Worm (Caenorhabditis elegans) whole organism, L1 larva: Measurements from ENCODE around the gene btb-10.

Experiments
- C34B4.2 ChIP-seq: sonication (generic microtip); optimal IDR thresholded peaks from 2 replicates; lab custom pipeline; 2017; ENCODE audit warnings: mild to moderate bottlenecking, missing genetic modification characterization, missing compliant biosample characterization
- aha-1 ChIP-seq: fragments of 150-350 bp; optimal IDR thresholded peaks from 2 replicates; lab custom pipeline; 2014; ENCODE audit warnings: missing biosample characterization, missing genetic modification characterization
- alr-1 ChIP-seq: fragments of 200-800 bp; sonication (Bioruptor generic); optimal IDR thresholded peaks from 2 replicates; lab custom pipeline; 2018; ENCODE audit warnings: borderline replicate concordance, mild to moderate bottlenecking, missing genetic modification characterization, missing compliant biosample characterization
- aly-2 ChIP-seq: fragments of 150-350 bp; optimal IDR thresholded peaks from 2 replicates; lab custom pipeline; 2014; ENCODE audit warnings: missing biosample characterization, missing genetic modification characterization
- ama-1 ChIP-seq: fragments of 150-350 bp; optimal IDR thresholded peaks from 2 replicates; lab custom pipeline; 2014
- blmp-1 ChIP-seq: fragments of 150-350 bp; optimal IDR thresholded peaks from 2 replicates; lab custom pipeline; 2014; ENCODE audit warnings: missing biosample characterization, missing genetic modification characterization
- ceh-8 ChIP-seq: fragments of 200-800 bp; sonication (Bioruptor generic); optimal IDR thresholded peaks from 2 replicates; lab custom pipeline; 2018; ENCODE audit warnings: mild to moderate bottlenecking, missing genetic modification characterization, moderate library complexity, missing compliant biosample characterization
- ceh-90 ChIP-seq: sonication (generic microtip); optimal IDR thresholded peaks from 2 replicates; lab custom pipeline; 2016; ENCODE audit warnings: missing genetic modification characterization, missing compliant biosample characterization
- dpl-1 ChIP-seq, 3 experiments: fragments of 150-350 bp in 2 of 3; sonication (generic microtip) in 1 of 3; optimal IDR thresholded peaks; 2 replicates each; lab custom pipeline; 2014 to 2017; ENCODE audit warnings: missing biosample characterization in 3 of 3, missing genetic modification characterization in 3 of 3, missing genetic modification reagents in 3 of 3
- efl-1 ChIP-seq, 4 experiments: fragments of 150-350 bp; optimal IDR thresholded peaks in 3 of 4; peaks in 1 of 4; 1 replicate in 1 of 4; 2 replicates in 3 of 4; lab custom pipeline; 2014; ENCODE audit warnings: missing biosample characterization in 2 of 4, missing genetic modification characterization in 2 of 4, missing genetic modification reagents in 2 of 4
- efl-3 ChIP-seq: fragments of 200-800 bp; sonication (Bioruptor generic); optimal IDR thresholded peaks from 2 replicates; lab custom pipeline; 2018; ENCODE audit warnings: mild to moderate bottlenecking, missing genetic modification characterization, missing compliant biosample characterization
- egl-13 ChIP-seq: sonication (generic microtip); optimal IDR thresholded peaks from 2 replicates; lab custom pipeline; 2016; ENCODE audit warnings: missing genotype, missing genetic modification reagents, missing genetic modification characterization, missing compliant biosample characterization
- egl-27 ChIP-seq, 2 experiments: fragments of 150-350 bp in 1 of 2; sonication (generic microtip); optimal IDR thresholded peaks; 3 replicates each; lab custom pipeline; 2017 to 2018; ENCODE audit warnings: missing biosample characterization in 2 of 2, missing genetic modification characterization in 2 of 2, missing genetic modification reagents in 2 of 2
- elt-3 ChIP-seq, 6 experiments: fragments of 150-350 bp in 1 of 6; sonication (generic microtip); optimal IDR thresholded peaks; 2 replicates each; lab custom pipeline; 2017 to 2018; ENCODE audit warnings: missing biosample characterization in 6 of 6, missing genetic modification characterization in 6 of 6, inconsistent platforms in 1 of 6
- fkh-10 ChIP-seq: sonication (generic microtip); optimal IDR thresholded peaks from 2 replicates; lab custom pipeline; 2017; ENCODE audit warnings: missing biosample characterization, missing genetic modification reagents, missing genetic modification characterization
- fkh-4 ChIP-seq: sonication (generic microtip); optimal IDR thresholded peaks from 2 replicates; lab custom pipeline; 2016; ENCODE audit warnings: missing compliant biosample characterization, missing genetic modification characterization, borderline replicate concordance
- fkh-8 ChIP-seq: sonication (generic microtip); optimal IDR thresholded peaks from 2 replicates; lab custom pipeline; 2016; ENCODE audit warnings: mild to moderate bottlenecking, missing genetic modification characterization, missing compliant biosample characterization
- isw-1 ChIP-seq: fragments of 200-800 bp; sonication (Bioruptor generic); IDR thresholded peaks from 2 replicates; pipeline ENCODE4 v1.3.6; 2022; ENCODE audit warnings: missing genetic modification characterization, missing compliant biosample characterization
- lin-14 ChIP-seq: fragments of 200-800 bp; sonication (Bioruptor generic); optimal IDR thresholded peaks from 2 replicates; lab custom pipeline; 2018; ENCODE audit warnings: mild to moderate bottlenecking, missing genetic modification characterization, moderate library complexity, missing compliant biosample characterization
- lin-35 ChIP-seq, 2 experiments: fragments of 150-350 bp; optimal IDR thresholded peaks; 2 replicates each; lab custom pipeline; 2014; ENCODE audit warnings: missing biosample characterization in 2 of 2, missing genetic modification characterization in 2 of 2, missing genetic modification reagents in 2 of 2
- lir-3 ChIP-seq: sonication (generic microtip); optimal IDR thresholded peaks from 2 replicates; lab custom pipeline; 2016; ENCODE audit warnings: mild to moderate bottlenecking, missing genetic modification characterization, moderate library complexity, missing compliant biosample characterization; ENCODE audit not compliant: poor library complexity
- lsy-2 ChIP-seq, 2 experiments: fragments of 150-350 bp; optimal IDR thresholded peaks; 2 replicates each; lab custom pipeline; 2014; ENCODE audit warnings: missing biosample characterization in 2 of 2, missing genetic modification characterization in 2 of 2
- mab-9 ChIP-seq: fragments of 200-800 bp; sonication (Bioruptor generic); IDR thresholded peaks from 2 replicates; pipeline ENCODE4 v1.3.6; 2022; ENCODE audit warnings: missing genetic modification reagents, missing genetic modification characterization, missing compliant biosample characterization
- mdl-1 ChIP-seq, 2 experiments: fragments of 150-350 bp; optimal IDR thresholded peaks; 2 replicates each; lab custom pipeline; 2014 to 2017; ENCODE audit warnings: missing biosample characterization in 2 of 2, missing genetic modification characterization in 2 of 2, inconsistent platforms in 1 of 2
- nhr-11 ChIP-seq: fragments of 150-350 bp; optimal IDR thresholded peaks from 2 replicates; lab custom pipeline; 2014; ENCODE audit warnings: missing biosample characterization, missing genetic modification characterization
- nhr-20 ChIP-seq: sonication (generic microtip); optimal IDR thresholded peaks from 2 replicates; lab custom pipeline; 2016; ENCODE audit warnings: mild to moderate bottlenecking, missing genetic modification characterization, missing compliant biosample characterization
- nhr-237 ChIP-seq: fragments of 150-350 bp; optimal IDR thresholded peaks from 2 replicates; lab custom pipeline; 2014; ENCODE audit warnings: missing biosample characterization, missing genetic modification characterization
- nhr-28 ChIP-seq: fragments of 150-350 bp; optimal IDR thresholded peaks from 2 replicates; lab custom pipeline; 2014; ENCODE audit warnings: missing biosample characterization, missing genetic modification characterization
- nhr-47 ChIP-seq: sonication (generic microtip); optimal IDR thresholded peaks from 2 replicates; lab custom pipeline; 2016; ENCODE audit warnings: mild to moderate bottlenecking, missing genetic modification characterization, moderate library complexity, missing compliant biosample characterization
- nhr-71 ChIP-seq: sonication (generic microtip); optimal IDR thresholded peaks from 2 replicates; lab custom pipeline; 2016; ENCODE audit warnings: mild to moderate bottlenecking, missing genetic modification characterization, moderate library complexity, missing compliant biosample characterization
- nhr-85 ChIP-seq: sonication (generic microtip); peaks from one replicate; lab custom pipeline; 2016; ENCODE audit warnings: missing genetic modification characterization, inconsistent platforms, missing compliant biosample characterization
- nhr-90 ChIP-seq: sonication (generic microtip); optimal IDR thresholded peaks from 2 replicates; lab custom pipeline; 2016; ENCODE audit warnings: mild to moderate bottlenecking, missing genetic modification characterization, missing compliant biosample characterization; ENCODE audit not compliant: poor library complexity
- pqm-1 ChIP-seq: sonication (generic microtip); optimal IDR thresholded peaks from 3 replicates; lab custom pipeline; 2017; ENCODE audit warnings: missing biosample characterization, missing genetic modification characterization
- rnt-1 ChIP-seq: sonication (generic microtip); optimal IDR thresholded peaks from 2 replicates; lab custom pipeline; 2016; ENCODE audit warnings: mild to moderate bottlenecking, missing genetic modification characterization, moderate library complexity, missing compliant biosample characterization
- skn-1 ChIP-seq: fragments of 150-350 bp; optimal IDR thresholded peaks from 2 replicates; lab custom pipeline; 2014; ENCODE audit warnings: missing biosample characterization, missing genetic modification characterization
- snu-23 ChIP-seq: sonication (generic microtip); optimal IDR thresholded peaks from 2 replicates; lab custom pipeline; 2016; ENCODE audit warnings: missing genetic modification characterization, missing compliant biosample characterization
- sox-4 ChIP-seq: sonication (generic microtip); optimal IDR thresholded peaks from 2 replicates; lab custom pipeline; 2016; ENCODE audit warnings: missing genetic modification characterization, missing compliant biosample characterization
- sup-37 ChIP-seq: fragments of 200-800 bp; sonication (Bioruptor generic); optimal IDR thresholded peaks from 2 replicates; lab custom pipeline; 2018; ENCODE audit warnings: mild to moderate bottlenecking, missing genetic modification characterization, missing compliant biosample characterization
- swsn-7 ChIP-seq: sonication (generic microtip); optimal IDR thresholded peaks from 2 replicates; lab custom pipeline; 2016; ENCODE audit warnings: missing genetic modification characterization, missing compliant biosample characterization
- unc-86 ChIP-seq: sonication (generic microtip); optimal IDR thresholded peaks from 2 replicates; lab custom pipeline; 2016; ENCODE audit warnings: missing genetic modification characterization, missing compliant biosample characterization
- unc-98 ChIP-seq: fragments of 200-800 bp; sonication (Bioruptor generic); IDR thresholded peaks from 2 replicates; pipeline ENCODE4 v1.3.6; 2022; ENCODE audit warnings: missing genetic modification characterization, missing compliant biosample characterization
- vab-15 ChIP-seq: sonication (generic microtip); optimal IDR thresholded peaks from 2 replicates; lab custom pipeline; 2017; ENCODE audit warnings: missing genotype, mild to moderate bottlenecking, missing genetic modification characterization, missing compliant biosample characterization
- zag-1 ChIP-seq: fragments of 150-350 bp; optimal IDR thresholded peaks from 2 replicates; lab custom pipeline; 2014; ENCODE audit warnings: missing biosample characterization, missing genetic modification characterization
- ztf-4 ChIP-seq: fragments of 150-350 bp; optimal IDR thresholded peaks from 2 replicates; lab custom pipeline; 2014; ENCODE audit warnings: missing biosample characterization, missing genetic modification characterization

Gene btb-10

ce11 chrII:1086479-1086878, 25.9 kb upstream of the btb-10 start:
- TF ChIP-seq nhr-20 (tag; lab: Kevin White, UChicago) (no peak), fkh-8 (tag; lab: Kevin White, UChicago) (no peak), nhr-85 (tag; lab: Kevin White, UChicago) (peak; percentile 76), mab-9 (no peak), unc-98 (GFP tag; lab: Robert Waterston, UW) (no peak), pqm-1 (tag; lab: Kevin White, UChicago) (no peak), unc-86 (tag; lab: Kevin White, UChicago) (no peak), nhr-90 (tag; lab: Kevin White, UChicago) (no peak), nhr-71 (tag; lab: Kevin White, UChicago) (no peak), lin-14 (peak; percentile 50), rnt-1 (tag; lab: Kevin White, UChicago) (peak; percentile 23), nhr-237 (no peak), ceh-90 (tag; lab: Kevin White, UChicago) (no peak), egl-13 (no peak), sup-37 (GFP tag; lab: Kevin White, UChicago) (no peak), efl-1 (optimal IDR thresholded peaks at IDR 0.05; lab: Kevin White, UChicago) (no peak), efl-1 (GFP tag; optimal IDR thresholded peaks at IDR 0.05 in 1 of 2; lab: Kevin White, UChicago) (peak in 1 of 2 experiments; percentile 62), swsn-7 (no peak), fkh-4 (tag; lab: Kevin White, UChicago) (no peak), nhr-11 (no peak), sox-4 (tag; lab: Kevin White, UChicago) (no peak), dpl-1 (GFP tag; optimal IDR thresholded peaks at IDR 0.05; lab: Kevin White, UChicago) (no peak), snu-23 (peak; percentile 3), lin-35 (GFP tag; optimal IDR thresholded peaks at IDR 0.05; lab: Kevin White, UChicago) (peak in 1 of 2 experiments; percentile 42), egl-27 (tag; optimal IDR thresholded peaks at IDR 0.05; lab: Kevin White, UChicago) (no peak), vab-15 (tag; lab: Kevin White, UChicago) (no peak), lsy-2 (tag; optimal IDR thresholded peaks at IDR 0.05; lab: Kevin White, UChicago) (peak in 1 of 2 experiments; percentile 15), blmp-1 (peak; percentile 20), aly-2 (tag; lab: Kevin White, UChicago) (no peak), efl-3 (GFP tag; lab: Kevin White, UChicago) (no peak), C34B4.2 (tag; lab: Kevin White, UChicago) (no peak), nhr-28 (tag; lab: Kevin White, UChicago) (no peak), ama-1 (no peak), ztf-4 (no peak), lir-3 (no peak), elt-3 (tag; optimal IDR thresholded peaks at IDR 0.05; lab: Kevin White, UChicago) (no peak), nhr-47 (tag; lab: Kevin White, UChicago) (no peak), alr-1 (tag; lab: Kevin White, UChicago) (no peak), ceh-8 (GFP tag; lab: Kevin White, UChicago) (no peak), mdl-1 (tag; optimal IDR thresholded peaks at IDR 0.05; lab: Kevin White, UChicago) (peak in 1 of 2 experiments; percentile 64), aha-1 (tag; lab: Kevin White, UChicago) (no peak), zag-1 (no peak), fkh-10 (GFP tag; lab: Kevin White, UChicago) (no peak), skn-1 (tag; lab: Kevin White, UChicago) (no peak), isw-1 (GFP tag; lab: Robert Waterston, UW) (no peak)
